Fruit fly (Drosophila melanogaster): ENCODE data around the gene sit.

sit gene

DNA sequence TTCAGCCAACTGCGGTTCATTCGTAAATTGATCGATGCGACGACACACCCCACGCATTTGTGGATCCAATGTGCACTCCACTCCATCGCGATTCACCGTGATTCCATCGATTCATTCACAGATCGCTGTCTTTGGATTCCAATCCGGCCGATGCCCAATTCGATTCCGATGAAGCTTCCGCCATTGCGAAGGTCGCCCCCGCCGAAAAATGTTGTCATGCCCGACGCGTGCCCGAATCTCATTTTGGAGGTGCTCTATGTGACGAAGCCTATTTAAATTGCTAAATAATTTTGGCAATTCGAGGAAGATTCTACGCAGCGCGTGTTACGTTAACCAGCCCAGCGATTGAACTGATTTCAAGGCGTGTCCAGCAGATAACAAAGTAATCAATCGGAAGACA is 21.7 kb downstream of the sit start:
- no peak for TF ChIP-seq CTCF (optimal IDR thresholded peaks at IDR 0.05)
- no peak for TF ChIP-seq CG8478 (optimal IDR thresholded peaks at IDR 0.05)

DNA sequence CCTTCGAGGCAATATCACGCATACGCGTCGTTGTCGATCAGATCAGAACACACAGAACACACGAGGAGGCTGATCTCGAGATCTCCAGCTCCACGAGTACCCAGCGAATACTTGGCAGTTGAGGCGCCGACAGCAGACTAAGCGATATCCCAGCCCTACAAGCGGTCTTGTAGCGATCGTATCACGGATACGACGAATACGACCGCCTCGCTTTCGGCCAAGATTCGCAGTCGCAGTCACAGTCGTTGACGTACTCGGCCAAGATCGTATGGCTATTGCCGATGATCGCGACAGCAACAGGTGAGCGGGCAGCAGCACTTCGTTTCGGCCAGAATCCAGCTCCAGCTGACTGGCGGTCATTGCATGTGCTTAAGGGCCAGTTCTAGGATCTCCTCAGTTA is 22.6 kb downstream of the sit start, which contains the start of gene CG5326:
Gene CG5326, minus strand, starts transcription at position 158 of the 400 bp plus-strand sequence.
- TF ChIP-seq CG8478 (optimal IDR thresholded peaks at IDR 0.05) (no peak), CTCF (optimal IDR thresholded peaks at IDR 0.05) (no peak)

dm6 chr3R:22538877-22539276 is 23.5 kb downstream of the sit start:
- no peak for TF ChIP-seq CG8478 (optimal IDR thresholded peaks at IDR 0.05)
- TF ChIP-seq CTCF (optimal IDR thresholded peaks at IDR 0.05) = no peak

DNA sequence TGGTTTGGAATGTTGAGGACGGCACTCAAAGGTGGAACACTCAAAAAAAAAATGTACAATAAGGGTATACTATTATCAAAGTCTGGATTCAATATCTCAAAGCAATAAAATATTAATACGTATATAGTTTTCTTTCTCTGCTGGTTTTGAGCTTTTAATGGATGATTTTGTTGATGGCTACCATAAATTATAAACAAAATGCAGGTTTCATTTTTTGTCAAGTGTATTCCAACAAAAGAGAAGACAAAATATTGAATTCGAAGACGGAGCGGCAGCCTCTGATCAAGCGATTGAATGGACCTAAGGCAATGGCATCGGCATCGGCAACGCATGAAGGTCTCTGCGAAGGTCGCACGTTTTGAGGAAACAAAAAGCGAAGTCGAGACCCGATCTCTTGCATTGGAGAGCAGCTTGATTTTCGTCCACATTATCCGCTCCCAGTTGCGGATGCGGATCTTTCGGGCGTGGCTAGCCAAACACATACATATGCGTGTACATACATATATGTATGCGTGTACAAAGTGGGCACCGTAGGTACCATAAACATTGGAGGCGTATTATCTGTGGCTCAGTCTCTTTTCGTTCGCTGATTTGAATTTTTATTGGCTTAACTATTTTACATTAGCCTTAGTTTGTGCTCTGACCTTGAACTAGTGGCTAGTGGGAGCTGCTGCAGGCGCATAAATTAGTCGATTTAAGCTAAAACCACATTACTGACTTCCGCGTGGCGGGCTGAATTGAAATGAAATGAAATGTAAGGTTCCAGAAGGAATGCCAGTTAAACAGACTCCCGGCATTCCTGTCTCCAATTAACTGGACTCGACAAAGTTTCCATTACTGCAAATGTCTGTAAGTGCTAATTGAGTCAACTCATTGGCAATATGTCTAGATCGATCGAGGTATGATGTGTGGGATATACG is 25.6 kb downstream of the sit start:
- TF ChIP-seq CTCF (optimal IDR thresholded peaks at IDR 0.05) (no peak), CG8478 (optimal IDR thresholded peaks at IDR 0.05) (no peak)

- TF ChIP-seq CTCF (optimal IDR thresholded peaks at IDR 0.05) = no peak
- TF ChIP-seq CG8478 (optimal IDR thresholded peaks at IDR 0.05) = no peak
These were observed 26.4 kb downstream of the sit start for dm6 chr3R:22535945-22536344.

DNA sequence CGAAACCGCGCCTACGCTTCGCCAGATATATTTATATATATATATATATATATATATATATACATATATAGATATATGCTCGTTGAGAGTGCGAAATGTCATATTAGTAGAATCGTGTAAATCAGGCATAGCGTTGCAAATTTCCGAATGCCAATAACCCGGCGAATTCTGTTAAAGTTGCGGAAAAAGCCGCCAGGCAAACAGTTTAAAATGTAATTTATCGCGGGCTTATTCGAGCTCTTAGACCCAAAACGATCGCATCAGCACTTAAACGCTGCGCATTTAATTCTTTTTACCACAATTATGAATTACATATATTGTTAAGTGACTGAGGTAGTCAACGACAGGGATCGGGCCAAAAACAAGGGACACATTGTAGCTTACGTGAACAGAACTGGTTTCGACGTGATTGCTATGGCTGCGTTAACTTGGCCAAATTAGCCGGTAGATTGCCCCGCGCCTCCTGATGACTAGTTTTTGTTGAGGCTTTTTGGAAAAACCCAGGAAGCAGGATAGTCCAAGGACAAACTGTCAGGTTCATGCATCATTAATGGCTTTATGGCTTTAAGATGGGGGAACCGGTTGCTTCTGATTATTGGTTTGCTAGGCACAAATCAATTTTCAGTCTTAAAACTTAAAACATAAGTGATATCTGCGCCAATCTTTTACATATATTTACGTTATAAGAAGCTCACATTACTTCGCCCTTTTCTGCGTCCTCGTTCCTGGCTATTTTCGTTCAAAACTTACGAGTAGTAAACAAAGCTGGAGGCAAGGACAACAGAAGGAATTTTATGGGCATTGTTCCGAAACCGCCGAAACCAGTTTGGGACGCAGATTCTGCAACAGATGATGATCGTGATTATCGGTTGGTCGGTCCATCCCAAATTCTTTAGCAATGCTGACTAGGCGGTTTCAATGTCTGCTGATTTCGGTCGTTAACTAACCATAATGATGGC is 28.1 kb downstream of the sit start:
- TF ChIP-seq CG8478 (optimal IDR thresholded peaks at IDR 0.05) (no peak), CTCF (optimal IDR thresholded peaks at IDR 0.05) (no peak)

DNA sequence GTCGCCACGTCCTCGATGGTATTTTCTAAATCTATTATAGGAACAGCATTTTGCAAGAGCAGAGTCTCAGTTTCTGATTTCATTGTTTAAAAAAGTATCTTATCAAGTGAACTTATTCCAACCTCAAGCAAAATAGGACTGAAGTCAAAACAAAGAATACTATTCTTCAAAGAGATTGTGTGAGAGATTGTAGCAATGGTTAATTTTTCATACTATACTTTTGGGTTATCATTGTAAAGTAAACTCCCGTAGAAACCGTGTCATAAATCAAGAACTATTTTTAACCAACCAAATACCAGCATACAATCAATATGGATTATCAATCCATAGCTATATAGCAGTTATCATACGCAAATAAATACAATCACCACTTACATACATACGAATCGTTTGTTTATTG is 30.6 kb downstream of the sit start, which contains the start of gene CG33093:
Gene CG33093, minus strand, starts transcription at position 122 of the 400 bp plus-strand sequence.
- TF ChIP-seq CG8478 (optimal IDR thresholded peaks at IDR 0.05) (no peak), CTCF (optimal IDR thresholded peaks at IDR 0.05) (no peak)

- TF ChIP-seq CTCF (optimal IDR thresholded peaks at IDR 0.05) (no peak), CG8478 (optimal IDR thresholded peaks at IDR 0.05) (no peak)
These were observed 32.1 kb downstream of the sit start, which contains the start of gene CG33099 for dm6 chr3R:22530305-22530704. Gene CG33099 (minus strand): TSS chr3R:22530572.

- TF ChIP-seq CG8478 (optimal IDR thresholded peaks at IDR 0.05) (no peak), CTCF (optimal IDR thresholded peaks at IDR 0.05) (peak; percentile 8 to 46)
These were observed 33.9 kb downstream of the sit start, which contains the start of gene CG5346 for dm6 chr3R:22528264-22529158. Gene CG5346 (minus strand): TSS chr3R:22528663.

DNA sequence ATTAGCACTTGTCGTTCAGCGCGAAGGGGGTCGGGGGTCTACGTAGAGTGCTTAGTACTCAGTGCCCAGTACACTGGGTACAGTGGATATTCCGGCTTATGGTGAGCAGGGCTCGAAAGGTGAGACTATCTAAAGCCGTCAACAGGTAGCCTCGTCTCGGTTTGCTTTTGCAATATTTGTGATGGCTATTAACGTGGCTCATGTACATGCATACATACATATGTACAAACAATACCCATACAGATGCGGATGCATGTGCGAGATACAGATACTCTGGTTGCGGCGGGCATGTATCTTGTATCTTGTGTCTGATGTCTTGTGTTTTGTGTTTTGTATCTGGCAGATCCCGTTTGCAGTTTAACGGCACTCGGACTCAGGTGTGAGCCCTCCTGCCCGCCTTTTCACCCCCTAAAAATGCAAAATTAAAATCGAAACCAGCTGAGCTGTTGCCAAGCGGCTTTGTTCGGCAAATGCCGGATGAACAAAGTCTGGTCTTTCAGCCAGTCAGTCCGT is 34.7 kb downstream of the sit start:
- TF ChIP-seq CG8478 (optimal IDR thresholded peaks at IDR 0.05) (no peak), CTCF (optimal IDR thresholded peaks at IDR 0.05) (no peak)

DNA sequence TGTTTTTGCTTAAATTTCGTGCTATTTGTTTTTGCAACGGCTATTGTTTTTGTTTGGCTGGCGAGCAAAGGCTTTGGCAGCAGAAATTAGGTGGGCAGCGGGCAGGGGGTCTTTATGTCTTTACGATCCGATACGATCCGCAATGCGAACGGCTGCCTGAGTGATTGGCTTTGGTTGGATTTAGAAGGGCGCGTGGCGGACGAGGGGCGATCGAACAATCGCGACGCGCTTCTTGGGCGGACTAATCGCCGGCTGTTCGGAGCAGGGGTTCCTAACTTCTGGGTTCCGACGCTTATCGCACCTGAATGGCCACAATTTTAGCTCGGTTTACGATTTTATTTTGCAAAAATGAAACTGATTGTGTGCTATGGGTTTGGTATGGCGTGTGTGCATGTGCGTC is 35.2 kb downstream of the sit start:
- TF ChIP-seq CTCF (optimal IDR thresholded peaks at IDR 0.05) (no peak), CG8478 (optimal IDR thresholded peaks at IDR 0.05) (no peak)

DNA sequence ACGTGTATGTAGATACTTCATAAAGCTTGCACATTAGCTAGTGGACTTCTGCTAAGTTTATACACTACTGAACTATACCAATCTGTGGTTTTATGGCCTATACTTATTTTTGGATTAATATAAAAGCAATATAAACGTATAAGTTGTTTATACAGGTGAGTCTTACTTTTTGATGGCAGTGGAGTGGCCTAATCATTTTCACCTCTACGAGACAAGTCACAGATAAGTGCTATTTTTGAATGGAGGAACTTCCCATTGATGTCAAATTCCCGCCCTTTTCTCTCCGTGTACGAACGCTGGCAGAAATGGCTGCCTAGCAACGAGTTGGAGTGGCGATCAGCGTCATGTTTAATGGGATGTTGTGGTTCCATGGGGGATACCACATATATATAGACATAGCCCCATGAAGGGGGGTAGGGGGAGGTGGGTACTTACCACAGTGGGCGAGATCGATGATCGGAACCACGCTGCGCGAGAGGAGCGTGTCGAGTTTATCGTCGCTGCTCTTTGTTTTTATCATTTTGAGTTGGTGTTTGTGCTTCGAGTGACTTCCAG is 35.9 kb downstream of the sit start:
- TF ChIP-seq CTCF (optimal IDR thresholded peaks at IDR 0.05) (no peak), CG8478 (optimal IDR thresholded peaks at IDR 0.05) (no peak)

DNA sequence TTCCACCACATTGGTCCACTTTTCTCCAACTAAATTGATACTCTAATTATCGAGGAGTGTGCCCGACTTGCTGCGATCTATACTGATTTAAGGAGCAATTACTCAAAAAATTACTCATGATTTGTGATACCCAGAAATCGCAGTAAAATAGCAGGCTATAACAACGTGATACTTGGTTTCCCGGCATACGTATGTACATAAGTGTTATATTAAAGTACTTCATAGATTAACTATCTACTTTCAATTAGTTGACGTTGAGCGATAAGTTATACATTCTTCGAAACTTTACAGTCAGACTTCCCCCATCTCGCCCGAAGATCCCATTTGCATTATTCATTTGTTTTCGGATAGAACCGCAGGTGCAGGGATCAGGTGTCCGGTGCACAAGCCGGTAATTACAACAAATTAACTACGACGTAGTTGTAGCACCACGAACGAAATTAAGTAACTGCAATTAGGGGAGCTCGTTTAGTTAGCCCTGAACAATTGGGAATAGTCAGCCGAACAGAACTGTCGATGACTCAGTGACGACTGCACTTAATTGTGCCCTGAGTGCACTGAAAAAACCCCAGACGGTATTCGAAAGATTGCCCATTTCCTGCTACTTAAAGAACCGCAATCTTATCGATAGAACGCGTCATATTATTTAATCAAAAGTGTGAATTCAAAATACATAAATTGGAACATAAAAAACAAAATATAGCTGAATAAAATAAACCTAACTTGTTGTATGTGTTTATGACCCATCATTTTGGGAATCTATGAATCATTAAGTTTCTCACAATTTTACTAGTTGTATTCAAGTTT is 36.6 kb downstream of the sit start:
- TF ChIP-seq CTCF (optimal IDR thresholded peaks at IDR 0.05) = no peak
- TF ChIP-seq CG8478 (optimal IDR thresholded peaks at IDR 0.05) = no peak

Data from S2 (cell line).